Fruit fly (Drosophila melanogaster) whole organism, adult: ENCODE measurements around the gene jhamt.

ENCODE experiments used
- CG12768 ChIP-seq: fragments of 200-800 bp; sonication (Bioruptor generic); optimal IDR thresholded peaks from 2 replicates; lab custom pipeline; 2017; ENCODE audit warnings: missing biosample characterization, missing genetic modification characterization, mild to moderate bottlenecking, moderate library complexity, missing genetic modification reagents
- CG14711 ChIP-seq: fragments of 200-800 bp; sonication (Bioruptor generic); optimal IDR thresholded peaks from 2 replicates; lab custom pipeline; 2018; ENCODE audit warnings: missing biosample characterization, mild to moderate bottlenecking, missing genetic modification characterization, moderate library complexity
- CG33017 ChIP-seq: fragments of 200-800 bp; sonication (Bioruptor generic); optimal IDR thresholded peaks from 2 replicates; lab custom pipeline; 2018; ENCODE audit warnings: missing biosample characterization, mild to moderate bottlenecking, missing genetic modification characterization, moderate library complexity
- CG5204 ChIP-seq: fragments of 200-800 bp; sonication (Bioruptor generic); optimal IDR thresholded peaks from 2 replicates; lab custom pipeline; 2016; ENCODE audit warnings: missing biosample characterization, missing genetic modification characterization
- CG7045 ChIP-seq: fragments of 200-800 bp; sonication (Bioruptor generic); optimal IDR thresholded peaks from 2 replicates; lab custom pipeline; 2017; ENCODE audit warnings: missing biosample characterization, mild to moderate bottlenecking, missing genetic modification characterization
- Clk ChIP-seq: fragments of 200-800 bp; sonication (Bioruptor generic); optimal IDR thresholded peaks from 2 replicates; lab custom pipeline; 2017; ENCODE audit warnings: missing biosample characterization, missing genetic modification characterization
- Hr96 ChIP-seq: fragments of 200-800 bp; sonication (Bioruptor generic); optimal IDR thresholded peaks from 2 replicates; lab custom pipeline; 2016; ENCODE audit warnings: missing biosample characterization, missing genetic modification characterization
- bab1 ChIP-seq: fragments of 200-800 bp; sonication (Bioruptor generic); optimal IDR thresholded peaks from 3 replicates; lab custom pipeline; 2019; ENCODE audit warnings: missing biosample characterization, mild to moderate bottlenecking, missing genetic modification characterization, moderate library complexity
- cic ChIP-seq: fragments of 200-800 bp; sonication (Bioruptor generic); optimal IDR thresholded peaks from 2 replicates; lab custom pipeline; 2017; ENCODE audit warnings: missing biosample characterization, mild to moderate bottlenecking, missing genetic modification characterization, moderate library complexity
- cnc ChIP-seq, 2 experiments: fragments of >200 bp; optimal IDR thresholded peaks; 2 replicates each; lab custom pipeline; 2017
- ovo ChIP-seq: fragments of 200-800 bp; sonication (Bioruptor generic); optimal IDR thresholded peaks from 2 replicates; lab custom pipeline; 2016; ENCODE audit warnings: missing biosample characterization, missing genetic modification characterization
- pad ChIP-seq: fragments of 200-800 bp; sonication (Bioruptor generic); optimal IDR thresholded peaks from 3 replicates; lab custom pipeline; 2017; ENCODE audit warnings: missing biosample characterization, missing genetic modification characterization, mild to moderate bottlenecking, moderate library complexity, missing genetic modification reagents
- tj ChIP-seq: fragments of 200-800 bp; sonication (Bioruptor generic); optimal IDR thresholded peaks from 3 replicates; lab custom pipeline; 2017; ENCODE audit warnings: missing biosample characterization, mild to moderate bottlenecking, missing genetic modification characterization, moderate library complexity
- toe ChIP-seq: fragments of 200-800 bp; sonication (Bioruptor generic); optimal IDR thresholded peaks from 2 replicates; lab custom pipeline; 2016; ENCODE audit warnings: missing biosample characterization, missing genetic modification characterization

DNA sequence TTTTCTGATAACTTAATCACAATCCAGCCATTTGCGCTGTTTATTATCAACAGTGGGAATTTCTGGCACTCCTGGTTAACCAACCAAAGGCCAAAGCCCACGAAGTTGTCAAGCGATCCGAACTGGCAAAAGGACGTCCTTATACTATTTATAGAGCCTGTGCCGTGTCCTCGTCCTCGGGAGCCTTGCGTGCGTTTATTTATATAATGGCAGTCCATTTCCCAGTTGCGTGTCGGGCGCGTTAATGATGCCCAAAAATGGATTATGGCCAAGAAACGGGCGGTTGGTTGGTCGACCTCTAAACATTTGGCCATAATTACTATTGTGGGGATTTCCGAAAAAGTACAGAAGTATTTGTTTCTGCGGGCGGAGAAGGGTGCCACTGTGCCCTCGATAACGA, 45.3 kb upstream of the jhamt start:
- TF ChIP-seq cnc (optimal IDR thresholded peaks at IDR 0.05; lab: Kevin White, UChicago) (no peak), tj (no peak), CG7045 (GFP tag; lab: Kevin White, UChicago) (no peak), ovo (no peak), CG33017 (tag; lab: Kevin White, UChicago) (no peak), toe (no peak), Hr96 (GFP tag; lab: Kevin White, UChicago) (no peak), CG5204 (GFP tag; lab: Kevin White, UChicago) (no peak), CG12768 (no peak), pad (no peak), Clk (GFP tag; lab: Kevin White, UChicago) (no peak), bab1 (GFP tag; lab: Kevin White, UChicago) (no peak), cic (GFP tag; lab: Kevin White, UChicago) (no peak), CG14711 (tag; lab: Kevin White, UChicago) (no peak)
